Fruit fly (Drosophila melanogaster): Measurements from ENCODE around the gene ATPsynCF6.

ATPsynCF6 gene

dm6 chr3R:23347432-23348305 lies 8.2 kb downstream of the ATPsynCF6 start, which contains the start of gene PolE1 (continued):
- no peak for TF ChIP-seq CG15696 (tag; optimal IDR thresholded peaks at IDR 0.05)
- TF ChIP-seq CG2199 (GFP tag; IDR thresholded peaks at IDR 0.05) = no peak
- no peak for TF ChIP-seq Eip74EF (GFP tag; optimal IDR thresholded peaks at IDR 0.05)
- TF ChIP-seq oc (tag; optimal IDR thresholded peaks at IDR 0.05) = no peak
- no peak for TF ChIP-seq Scr (GFP tag; IDR thresholded peaks at IDR 0.05; ENCODE audit: partially characterized antibody)
- TF ChIP-seq grau (tag; optimal IDR thresholded peaks at IDR 0.05) = peak; percentile 1
- no peak for TF ChIP-seq CG9876 (GFP tag; optimal IDR thresholded peaks at IDR 0.05)
- TF ChIP-seq CG13624 (GFP tag; optimal IDR thresholded peaks at IDR 0.05) = no peak
- no peak for TF ChIP-seq Optix (GFP tag; IDR thresholded peaks at IDR 0.05)
- no peak for TF ChIP-seq fru (optimal IDR thresholded peaks at IDR 0.05)
- TF ChIP-seq dimm (GFP tag; IDR thresholded peaks at IDR 0.05) = no peak
- no peak for TF ChIP-seq prd (optimal IDR thresholded peaks at IDR 0.05)
- TF ChIP-seq prd (GFP tag; IDR thresholded peaks at IDR 0.05) = no peak
- peak; percentile 13 for TF ChIP-seq Xbp1 (GFP tag; optimal IDR thresholded peaks at IDR 0.05)
- no peak for TF ChIP-seq eyg (GFP tag; optimal IDR thresholded peaks at IDR 0.05)
- TF ChIP-seq CG4854 (GFP tag; optimal IDR thresholded peaks at IDR 0.05) = peak; percentile 21
- TF ChIP-seq klu (GFP tag; IDR thresholded peaks at IDR 0.05) = no peak
- TF ChIP-seq CG10431 (GFP tag; optimal IDR thresholded peaks at IDR 0.05) = no peak
- TF ChIP-seq CG2129 (GFP tag; IDR thresholded peaks at IDR 0.05; ENCODE audit: partially characterized antibody) = no peak
- TF ChIP-seq CTCF (GFP tag; optimal IDR thresholded peaks at IDR 0.05) = peak; percentile 17
- TF ChIP-seq Pdp1 (GFP tag; optimal IDR thresholded peaks at IDR 0.05) = peak in 1 of 2 experiments; percentile 21
- TF ChIP-seq Hr39 (optimal IDR thresholded peaks at IDR 0.05) = no peak
- no peak for TF ChIP-seq CG13123 (GFP tag; optimal IDR thresholded peaks at IDR 0.05)
- TF ChIP-seq Dll (GFP tag; IDR thresholded peaks at IDR 0.05; ENCODE audit: partially characterized antibody) = 0 out of 4 replicates have a peak, but pooled peaks have one; percentile 34
- no peak for TF ChIP-seq ind (GFP tag; optimal IDR thresholded peaks at IDR 0.05)
- TF ChIP-seq trem (tag; optimal IDR thresholded peaks at IDR 0.05) = peak; percentile 41
- TF ChIP-seq CG6854 (GFP tag; optimal IDR thresholded peaks at IDR 0.05) = no peak
- peak; percentile 20 for TF ChIP-seq ewg (GFP tag; optimal IDR thresholded peaks at IDR 0.05)
- peak; percentile 27 for TF ChIP-seq nmo (GFP tag; optimal IDR thresholded peaks at IDR 0.05)
- no peak for TF ChIP-seq D19A (tag; optimal IDR thresholded peaks at IDR 0.05)
- TF ChIP-seq CG15479 (GFP tag; optimal IDR thresholded peaks at IDR 0.05) = no peak
- TF ChIP-seq lmd (GFP tag; IDR thresholded peaks at IDR 0.05) = no peak
- no peak for TF ChIP-seq bowl (GFP tag; IDR thresholded peaks at IDR 0.05)
- no peak for TF ChIP-seq Oaz (GFP tag; IDR thresholded peaks at IDR 0.05)
- no peak for TF ChIP-seq ranshi (GFP tag; IDR thresholded peaks at IDR 0.05)
- no peak for TF ChIP-seq CG8290 (GFP tag; optimal IDR thresholded peaks at IDR 0.05)
- no peak for TF ChIP-seq CG8290 (tag; optimal IDR thresholded peaks at IDR 0.05)
- TF ChIP-seq NC2β (GFP tag; optimal IDR thresholded peaks at IDR 0.05) = no peak
- no peak for TF ChIP-seq Drgx (GFP tag; IDR thresholded peaks at IDR 0.05)
- TF ChIP-seq br (optimal IDR thresholded peaks at IDR 0.05) = no peak
- TF ChIP-seq CG1024 (GFP tag; IDR thresholded peaks at IDR 0.05) = no peak
- no peak for TF ChIP-seq ab (GFP tag; optimal IDR thresholded peaks at IDR 0.05)
- TF ChIP-seq CG12744 (GFP tag; optimal IDR thresholded peaks at IDR 0.05) = peak; percentile 1
- no peak for TF ChIP-seq Hsf (GFP tag; optimal IDR thresholded peaks at IDR 0.05)
- peak; percentile 32 for TF ChIP-seq Lhr (GFP tag; optimal IDR thresholded peaks at IDR 0.05)
- no peak for TF ChIP-seq wek (GFP tag; optimal IDR thresholded peaks at IDR 0.05)
- TF ChIP-seq CG14014 (GFP tag; IDR thresholded peaks at IDR 0.05) = no peak
- no peak for TF ChIP-seq MESR4 (GFP tag; optimal IDR thresholded peaks at IDR 0.05)
- no peak for TF ChIP-seq sima (GFP tag; optimal IDR thresholded peaks at IDR 0.05)
- no peak for TF ChIP-seq CG11723 (GFP tag; optimal IDR thresholded peaks at IDR 0.05)
- TF ChIP-seq CG11247 (GFP tag; IDR thresholded peaks at IDR 0.05) = no peak
- no peak for TF ChIP-seq CG6254 (GFP tag; optimal IDR thresholded peaks at IDR 0.05)

Data from whole organism, embryonic.